Fruit fly (Drosophila melanogaster): ENCODE data around the gene Dmtn.

dm6 chr3R:6368550-6369238 is 37.0 kb downstream of the Dmtn start, which contains the start of gene CG10286:
- TF ChIP-seq Lpt (GFP tag; optimal IDR thresholded peaks at IDR 0.05) (no peak), CG11294 (GFP tag; IDR thresholded peaks at IDR 0.05) (no peak), spab (GFP tag; optimal IDR thresholded peaks at IDR 0.05) (no peak), Sox102F (GFP tag; optimal IDR thresholded peaks at IDR 0.05) (no peak), CG34406 (GFP tag; optimal IDR thresholded peaks at IDR 0.05) (no peak), dac (GFP tag; optimal IDR thresholded peaks at IDR 0.05) (no peak), Hr4 (GFP tag; optimal IDR thresholded peaks at IDR 0.05) (no peak), eg (GFP tag; IDR thresholded peaks at IDR 0.05) (no peak; the same call in 2 of the 3 replicates), dsx (GFP tag; optimal IDR thresholded peaks at IDR 0.05; ENCODE audit: poor library complexity, severe bottlenecking) (no peak), CG8319 (GFP tag; optimal IDR thresholded peaks at IDR 0.05) (no peak), CG6276 (GFP tag; optimal IDR thresholded peaks at IDR 0.05) (no peak), Hr39 (GFP tag; optimal IDR thresholded peaks at IDR 0.05) (no peak)

Measured in whole organism, prepupa.